Fruit fly (Drosophila melanogaster) whole organism, wandering third instar larva: ENCODE results near the gene CG43095.

Source experiments
- Abd-B ChIP-seq: fragments of >200 bp; optimal IDR thresholded peaks from 2 replicates; lab custom pipeline; 2017; ENCODE audit warnings: missing biosample characterization, missing genetic modification characterization
- CG32264 ChIP-seq: fragments of 200-800 bp; sonication (Bioruptor generic); optimal IDR thresholded peaks from 2 replicates; lab custom pipeline; 2016; ENCODE audit warnings: missing biosample characterization, missing genetic modification characterization
- CG9705 ChIP-seq: fragments of 200-800 bp; sonication (Bioruptor generic); optimal IDR thresholded peaks from 2 replicates; lab custom pipeline; 2018; ENCODE audit warnings: missing biosample characterization, mild to moderate bottlenecking, missing genetic modification characterization
- CrebA ChIP-seq: fragments of 200-800 bp; sonication (Bioruptor generic); optimal IDR thresholded peaks from 2 replicates; lab custom pipeline; 2016; ENCODE audit warnings: missing biosample characterization, mild to moderate bottlenecking, missing genetic modification characterization, borderline replicate concordance
- Dfd ChIP-seq: fragments of >200 bp; optimal IDR thresholded peaks from 2 replicates; lab custom pipeline; 2017; ENCODE audit warnings: missing biosample characterization, missing genetic modification characterization
- GATAd ChIP-seq: sonication (Bioruptor generic); optimal IDR thresholded peaks from 2 replicates; lab custom pipeline; 2016; ENCODE audit warnings: missing biosample characterization, missing genetic modification characterization
- HLH106 ChIP-seq: fragments of 200-800 bp; optimal IDR thresholded peaks from 3 replicates; lab custom pipeline; 2019; ENCODE audit warnings: missing biosample characterization, mild to moderate bottlenecking, missing genetic modification characterization, moderate library complexity
- Hnf4 ChIP-seq: fragments of 200-800 bp; sonication (Bioruptor generic); optimal IDR thresholded peaks from 2 replicates; lab custom pipeline; 2016; ENCODE audit warnings: missing biosample characterization, mild to moderate bottlenecking, missing genetic modification characterization
- Hr83 ChIP-seq: fragments of 200-300 bp; sonication (Bioruptor generic); optimal IDR thresholded peaks from 2 replicates; lab custom pipeline; 2016; ENCODE audit warnings: missing biosample characterization, mild to moderate bottlenecking, missing genetic modification characterization, moderate library complexity; ENCODE audit not compliant: poor library complexity, severe bottlenecking
- Mio ChIP-seq: sonication (Bioruptor generic); optimal IDR thresholded peaks from 2 replicates; lab custom pipeline; 2016; ENCODE audit warnings: missing biosample characterization, missing genetic modification characterization
- N ChIP-seq: fragments of >200 bp; optimal IDR thresholded peaks from 2 replicates; lab custom pipeline; 2018; ENCODE audit warnings: missing biosample characterization, missing external identifiers, missing genetic modification characterization
- OdsH ChIP-seq: fragments of 200-800 bp; sonication (Bioruptor generic); optimal IDR thresholded peaks from 2 replicates; lab custom pipeline; 2016; ENCODE audit warnings: missing biosample characterization, mild to moderate bottlenecking, missing genetic modification characterization
- Rel ChIP-seq, 2 experiments: fragments of 200-800 bp; sonication (Bioruptor generic) in 1 of 2; optimal IDR thresholded peaks; 2 replicates in 1 of 2; 3 replicates in 1 of 2; lab custom pipeline; 2016 to 2019; ENCODE audit warnings: mild to moderate bottlenecking in 2 of 2, missing biosample characterization in 2 of 2, missing genetic modification characterization in 2 of 2, moderate library complexity in 1 of 2
- Sp1 ChIP-seq: fragments of 200-800 bp; sonication (Bioruptor generic); optimal IDR thresholded peaks from 3 replicates; lab custom pipeline; 2019; ENCODE audit warnings: missing biosample characterization, mild to moderate bottlenecking, missing genetic modification characterization, moderate library complexity
- br ChIP-seq: fragments of 200-800 bp; sonication (Bioruptor generic); optimal IDR thresholded peaks from 2 replicates; lab custom pipeline; 2016; ENCODE audit warnings: missing biosample characterization, missing genetic modification characterization
- brk ChIP-seq: fragments of 200-800 bp; sonication (Bioruptor generic); optimal IDR thresholded peaks from 2 replicates; lab custom pipeline; 2016; ENCODE audit warnings: missing biosample characterization, mild to moderate bottlenecking, missing genetic modification characterization
- dl ChIP-seq, 2 experiments: fragments of 175-275, 200-275 bp in 1 of 2; fragments of 200-275 bp in 1 of 2; sonication (Bioruptor generic); optimal IDR thresholded peaks; lab custom pipeline; 2018; ENCODE audit warnings: mild to moderate bottlenecking in 2 of 2, missing biosample characterization in 2 of 2, missing genetic modification characterization in 2 of 2, moderate library complexity in 2 of 2; ENCODE audit not compliant: partially characterized antibody in 2 of 2, insufficient read depth in 1 of 2
- ey ChIP-seq: fragments of 200-800 bp; sonication (Bioruptor generic); optimal IDR thresholded peaks from 2 replicates; lab custom pipeline; 2016; ENCODE audit warnings: missing biosample characterization, missing genetic modification characterization
- foxo ChIP-seq, 2 experiments: fragments of 200-800 bp; sonication (Bioruptor generic); optimal IDR thresholded peaks; 2 replicates in 1 of 2; 3 replicates in 1 of 2; lab custom pipeline; 2016 to 2017; ENCODE audit warnings: missing biosample characterization in 2 of 2, missing genetic modification characterization in 2 of 2
- fru ChIP-seq: fragments of 200-800 bp; sonication (Bioruptor generic); optimal IDR thresholded peaks from 3 replicates; lab custom pipeline; 2016; ENCODE audit warnings: missing biosample characterization, mild to moderate bottlenecking, missing genetic modification characterization
- h ChIP-seq: fragments of 200-800 bp; sonication (Bioruptor generic); optimal IDR thresholded peaks from 3 replicates; lab custom pipeline; 2016; ENCODE audit warnings: missing biosample characterization, mild to moderate bottlenecking, missing genetic modification characterization
- jim ChIP-seq: fragments of 175-275, 200-325 bp; sonication (Bioruptor generic); optimal IDR thresholded peaks from 2 replicates; lab custom pipeline; 2016; ENCODE audit warnings: missing biosample characterization, mild to moderate bottlenecking, missing genetic modification characterization
- lola ChIP-seq: fragments of >200 bp; optimal IDR thresholded peaks from 2 replicates; lab custom pipeline; 2017; ENCODE audit warnings: missing biosample characterization, missing genetic modification characterization
- pan ChIP-seq: fragments of >200 bp; optimal IDR thresholded peaks from 2 replicates; lab custom pipeline; 2017
- psq ChIP-seq: fragments of 200-800 bp; sonication (Bioruptor generic); optimal IDR thresholded peaks from 3 replicates; lab custom pipeline; 2017; ENCODE audit warnings: missing biosample characterization, mild to moderate bottlenecking, missing genetic modification characterization, moderate library complexity
- rgr ChIP-seq: fragments of 200-800 bp; sonication (Bioruptor generic); optimal IDR thresholded peaks from 3 replicates; lab custom pipeline; 2016; ENCODE audit warnings: missing biosample characterization, mild to moderate bottlenecking, missing genetic modification characterization
- sage ChIP-seq: fragments of 200-800 bp; sonication (Bioruptor generic); optimal IDR thresholded peaks from 2 replicates; lab custom pipeline; 2016; ENCODE audit warnings: missing biosample characterization, mild to moderate bottlenecking, missing genetic modification characterization
- sv ChIP-seq: fragments of 200-800 bp; sonication (Bioruptor generic); optimal IDR thresholded peaks from 3 replicates; lab custom pipeline; 2016; ENCODE audit warnings: missing biosample characterization, missing genetic modification characterization

Gene CG43095

dm6 chr3R:22753600-22753894 lies 18.0 kb downstream of the CG43095 start:
- TF ChIP-seq N (GFP tag; lab: Kevin White, UChicago) = no peak
- TF ChIP-seq ey (GFP tag; lab: Kevin White, UChicago) = no peak
- TF ChIP-seq Hr83 (GFP tag; lab: Kevin White, UChicago) = peak; percentile 6
- TF ChIP-seq Rel (GFP tag; optimal IDR thresholded peaks at IDR 0.05; lab: Kevin White, UChicago) = no peak
- TF ChIP-seq Rel (tag; optimal IDR thresholded peaks at IDR 0.05; lab: Kevin White, UChicago) = peak; percentile 33
- no peak for TF ChIP-seq CG32264

- TF ChIP-seq h (GFP tag; lab: Kevin White, UChicago) = no peak
- TF ChIP-seq jim (GFP tag; lab: Kevin White, UChicago) = no peak
- no peak for TF ChIP-seq Mio (GFP tag; lab: Kevin White, UChicago)
- no peak for TF ChIP-seq brk (GFP tag; lab: Kevin White, UChicago)
- no peak for TF ChIP-seq OdsH (GFP tag; lab: Kevin White, UChicago)
- TF ChIP-seq dl (GFP tag; optimal IDR thresholded peaks at IDR 0.05; lab: Kevin White, UChicago; ENCODE audit: insufficient read depth in 1 of 2, partially characterized antibody in 2 of 2) = no peak
- TF ChIP-seq fru = no peak
Measured at dm6 chr3R:22752929-22753328, 18.6 kb downstream of the CG43095 start.

- TF ChIP-seq h (GFP tag; lab: Kevin White, UChicago) = no peak
- no peak for TF ChIP-seq br
- TF ChIP-seq lola = no peak
Measured at dm6 chr3R:22751698-22752097, 19.9 kb downstream of the CG43095 start.

dm6 chr3R:22751111-22751510 lies 20.5 kb downstream of the CG43095 start:
- TF ChIP-seq rgr (GFP tag; lab: Kevin White, UChicago) (peak; percentile 11), Hnf4 (GFP tag; lab: Kevin White, UChicago) (no peak), ey (GFP tag; lab: Kevin White, UChicago) (peak; percentile 5), N (GFP tag; lab: Kevin White, UChicago) (peak; percentile 6)

- TF ChIP-seq h (GFP tag; lab: Kevin White, UChicago) (peak; percentile 8), Mio (GFP tag; lab: Kevin White, UChicago) (no peak), OdsH (GFP tag; lab: Kevin White, UChicago) (peak; percentile 65), brk (GFP tag; lab: Kevin White, UChicago) (no peak), Rel (GFP tag; optimal IDR thresholded peaks at IDR 0.05; lab: Kevin White, UChicago) (no peak), Rel (tag; optimal IDR thresholded peaks at IDR 0.05; lab: Kevin White, UChicago) (peak; percentile 56), sage (GFP tag; lab: Kevin White, UChicago) (no peak), dl (GFP tag; optimal IDR thresholded peaks at IDR 0.05; lab: Kevin White, UChicago; ENCODE audit: insufficient read depth in 1 of 2, partially characterized antibody in 2 of 2) (no peak), Hnf4 (GFP tag; lab: Kevin White, UChicago) (no peak), psq (GFP tag; lab: Kevin White, UChicago) (peak; percentile 64), HLH106 (peak; percentile 86), CG9705 (GFP tag; lab: Kevin White, UChicago) (peak; percentile 78), sv (GFP tag; lab: Kevin White, UChicago) (peak; percentile 69), pan (lab: Kevin White, UChicago) (no peak), Sp1 (GFP tag; lab: Kevin White, UChicago) (peak; percentile 83), br (peak; percentile 85), foxo (GFP tag; optimal IDR thresholded peaks at IDR 0.05; lab: Kevin White, UChicago) (peak; percentile 59 to 90), ey (GFP tag; lab: Kevin White, UChicago) (peak; percentile 86), rgr (GFP tag; lab: Kevin White, UChicago) (peak; percentile 89), CrebA (GFP tag; lab: Kevin White, UChicago) (no peak), GATAd (GFP tag; lab: Kevin White, UChicago) (peak; percentile 49), fru (peak; percentile 86), Hr83 (GFP tag; lab: Kevin White, UChicago) (peak; percentile 82), Dfd (GFP tag; lab: Kevin White, UChicago) (no peak)
- TF ChIP-seq, all 38 proteins: peak for 15
Measured at dm6 chr3R:22750534-22750947, 21.0 kb downstream of the CG43095 start, which contains the start of the genes rumi, CG7029 and Usp12-46. Gene rumi (minus strand): TSS chr3R:22750597. Gene CG7029 (plus strand): TSS chr3R:22750901. Gene Usp12-46 (plus strand): TSS chr3R:22750901.

- TF ChIP-seq fru = no peak
- TF ChIP-seq dl (GFP tag; optimal IDR thresholded peaks at IDR 0.05; lab: Kevin White, UChicago; ENCODE audit: insufficient read depth in 1 of 2, partially characterized antibody in 2 of 2) = no peak
- TF ChIP-seq Rel (GFP tag; optimal IDR thresholded peaks at IDR 0.05; lab: Kevin White, UChicago) = no peak
- TF ChIP-seq Rel (tag; optimal IDR thresholded peaks at IDR 0.05; lab: Kevin White, UChicago) = no peak
- no peak for TF ChIP-seq Abd-B (GFP tag; lab: Kevin White, UChicago)
Measured at dm6 chr3R:22750039-22750438, 21.5 kb downstream of the CG43095 start.
